Worm (Caenorhabditis elegans): ENCODE results near the gene sdz-12.
"Not testable (repeated sequence)": the region's sequence is repeated elsewhere in the genome, so short reads cannot be mapped to it uniquely, and the experiment has no call there.

The sdz-12 gene

DNA sequence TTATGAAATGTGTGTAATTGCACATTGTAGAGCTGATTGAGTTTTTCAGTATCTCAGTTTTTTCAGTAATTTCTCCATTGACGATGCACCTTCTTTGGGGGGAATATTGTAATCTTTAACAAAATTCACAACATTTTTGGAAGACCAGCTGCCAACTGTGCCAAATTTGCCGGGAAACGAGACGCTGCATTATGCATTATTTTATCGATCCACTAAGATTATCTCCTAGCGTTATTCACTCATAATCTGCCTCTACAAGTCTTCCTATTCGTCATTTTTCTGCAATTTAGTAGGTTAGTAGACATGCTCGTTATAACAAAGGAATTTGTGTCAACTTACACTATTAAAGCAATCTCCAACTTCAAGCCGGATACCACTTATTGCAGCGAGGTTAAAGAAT lies at the start of gene sdz-12, which contains the start of gene bath-31:
Gene sdz-12 (minus strand): TSS at position 101 of the 400 bp plus-strand sequence.
Gene bath-31 (plus strand): TSS at position 251 of the 400 bp plus-strand sequence.
- TF ChIP-seq W03F9.2 (tag; optimal IDR thresholded peaks at IDR 0.05) (no peak), dao-5 (tag; optimal IDR thresholded peaks at IDR 0.05) (no peak), him-1 (tag; optimal IDR thresholded peaks at IDR 0.05) (no peak)

DNA sequence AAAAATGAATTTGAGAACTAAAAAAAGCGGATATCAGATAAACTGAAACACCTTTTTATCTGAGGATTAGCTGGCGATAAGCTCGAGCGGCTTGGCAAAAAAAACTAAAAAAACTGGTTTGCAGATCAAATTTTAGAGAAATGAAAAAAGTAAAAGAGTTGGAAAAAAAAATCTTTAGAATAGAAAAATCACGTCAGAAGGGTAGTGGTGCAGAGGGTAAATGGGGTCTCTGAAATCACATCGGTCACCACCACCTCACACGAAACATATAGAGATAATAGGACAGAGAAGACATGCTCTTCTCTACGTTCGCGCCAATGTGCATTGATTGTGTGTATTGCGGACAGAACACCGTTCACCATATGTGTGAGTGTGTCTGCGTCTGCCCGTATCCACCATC lies 49.6 kb upstream of the sdz-12 start:
- TF ChIP-seq W03F9.2 (tag; optimal IDR thresholded peaks at IDR 0.05): no peak
- TF ChIP-seq dao-5 (tag; optimal IDR thresholded peaks at IDR 0.05): no peak
- TF ChIP-seq him-1 (tag; optimal IDR thresholded peaks at IDR 0.05): no peak

DNA sequence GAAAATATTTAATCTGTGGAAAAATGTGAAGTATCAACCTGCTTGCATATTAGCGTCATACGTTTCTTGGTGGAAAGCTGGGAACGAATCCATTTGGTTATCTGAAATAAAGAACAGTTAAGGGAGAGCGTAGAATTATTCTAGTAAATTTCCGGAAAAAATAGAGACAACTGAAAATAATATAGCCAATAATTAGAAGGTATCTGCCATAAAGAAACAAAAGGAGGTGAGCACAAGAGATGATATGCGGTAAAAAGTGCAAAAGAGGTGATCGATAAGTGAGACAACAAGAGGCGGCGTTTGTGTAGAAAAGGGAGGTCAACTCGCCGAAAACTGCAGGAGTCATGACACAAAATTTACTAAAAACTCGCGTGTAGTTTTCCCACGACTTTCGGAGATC lies 47.8 kb upstream of the sdz-12 start, which contains the start of gene T24E12.11:
Gene T24E12.11 (minus strand): TSS at position 101 of the 400 bp plus-strand sequence.
- TF ChIP-seq him-1 (tag; optimal IDR thresholded peaks at IDR 0.05): no peak
- no peak for TF ChIP-seq dao-5 (tag; optimal IDR thresholded peaks at IDR 0.05)
- no peak for TF ChIP-seq W03F9.2 (tag; optimal IDR thresholded peaks at IDR 0.05)

DNA sequence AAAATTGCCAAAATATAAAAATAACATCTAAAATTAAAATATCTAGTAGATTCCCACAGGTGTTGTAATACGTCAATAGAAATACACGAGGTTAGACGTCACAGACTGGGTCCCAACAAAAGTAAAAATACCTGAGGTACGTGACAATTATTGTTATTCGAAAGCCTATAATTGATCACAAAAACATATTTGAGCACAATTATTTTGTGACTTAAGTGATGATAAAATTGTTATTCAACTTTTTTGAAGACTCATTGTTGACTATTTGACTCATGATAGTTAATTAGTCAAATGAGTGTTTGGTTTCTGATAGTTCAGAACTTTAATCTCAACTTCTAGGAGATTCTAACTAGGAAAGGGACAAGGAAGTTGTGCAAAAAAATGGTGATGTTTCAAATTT lies 46.2 kb upstream of the sdz-12 start:
- no peak for TF ChIP-seq him-1 (tag; optimal IDR thresholded peaks at IDR 0.05)
- no peak for TF ChIP-seq dao-5 (tag; optimal IDR thresholded peaks at IDR 0.05)
- TF ChIP-seq W03F9.2 (tag; optimal IDR thresholded peaks at IDR 0.05): no peak

DNA sequence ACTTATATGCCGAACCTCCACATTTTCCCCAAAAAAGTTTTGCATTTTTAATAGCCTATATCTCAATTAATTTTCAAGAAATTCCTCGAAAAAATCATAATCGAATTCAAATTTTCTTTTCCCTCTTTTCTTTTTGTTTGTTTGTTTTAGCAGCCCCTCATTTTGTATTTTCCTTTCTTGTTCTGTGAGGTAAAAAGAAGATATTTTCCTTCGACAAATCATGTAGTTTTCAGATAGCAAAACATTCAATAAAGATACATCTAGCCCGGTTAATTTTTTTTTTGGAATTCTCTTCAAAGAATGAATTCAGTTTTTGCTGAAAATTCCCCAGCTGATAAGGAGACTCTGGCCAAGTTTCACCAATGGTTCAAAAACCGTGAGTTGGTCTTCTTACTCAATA lies 44.1 kb upstream of the sdz-12 start, which contains the start of gene T24E12.3:
Gene T24E12.3 (plus strand): TSS at position 301 of the 400 bp plus-strand sequence.
- no peak for TF ChIP-seq dao-5 (tag; optimal IDR thresholded peaks at IDR 0.05)
- no peak for TF ChIP-seq him-1 (tag; optimal IDR thresholded peaks at IDR 0.05)
- no peak for TF ChIP-seq W03F9.2 (tag; optimal IDR thresholded peaks at IDR 0.05)

DNA sequence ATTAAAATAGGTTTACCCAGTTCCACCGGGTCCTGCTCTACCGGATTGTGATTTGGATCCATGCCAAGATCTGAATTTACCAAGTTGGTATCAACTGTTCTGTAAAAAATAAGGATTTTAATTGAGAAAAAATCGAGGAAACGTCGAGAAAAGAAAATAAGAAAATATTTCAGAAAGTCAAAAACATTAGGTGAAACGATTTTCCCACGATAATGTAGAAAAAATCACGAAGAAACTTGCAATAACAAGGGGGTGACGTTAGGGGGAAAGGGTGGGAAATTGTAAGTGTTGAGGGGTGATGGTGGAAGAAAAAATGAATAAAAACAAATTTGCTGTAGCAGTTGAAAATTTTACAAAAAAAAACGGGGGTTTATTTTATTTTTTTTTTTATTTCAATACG lies 41.5 kb upstream of the sdz-12 start, which contains the start of gene T24E12.10:
Gene T24E12.10 (minus strand): TSS at position 101 of the 400 bp plus-strand sequence.
- TF ChIP-seq W03F9.2 (tag; optimal IDR thresholded peaks at IDR 0.05) (no peak), him-1 (tag; optimal IDR thresholded peaks at IDR 0.05) (no peak), dao-5 (tag; optimal IDR thresholded peaks at IDR 0.05) (no peak)

DNA sequence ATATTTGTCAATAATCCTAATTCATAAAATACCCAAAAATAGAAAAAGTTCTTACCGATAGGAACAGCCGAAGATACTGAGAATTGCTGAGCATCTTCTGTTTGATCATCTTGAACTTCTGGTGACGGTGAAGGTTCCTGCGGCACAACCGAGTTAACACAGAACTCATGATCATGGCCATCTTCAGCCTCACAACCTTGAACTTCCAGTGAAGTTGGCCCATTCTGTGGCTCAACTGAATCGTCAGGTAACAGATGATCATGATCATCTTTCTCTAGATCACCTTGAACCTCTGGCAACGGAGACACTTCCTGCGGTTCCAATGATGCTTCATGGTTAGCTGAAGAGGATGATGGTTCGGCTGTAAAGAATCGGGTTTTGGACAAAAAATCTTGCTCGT lies 40.0 kb upstream of the sdz-12 start:
- no peak for TF ChIP-seq W03F9.2 (tag; optimal IDR thresholded peaks at IDR 0.05)
- no peak for TF ChIP-seq dao-5 (tag; optimal IDR thresholded peaks at IDR 0.05)
- no peak for TF ChIP-seq him-1 (tag; optimal IDR thresholded peaks at IDR 0.05)

DNA sequence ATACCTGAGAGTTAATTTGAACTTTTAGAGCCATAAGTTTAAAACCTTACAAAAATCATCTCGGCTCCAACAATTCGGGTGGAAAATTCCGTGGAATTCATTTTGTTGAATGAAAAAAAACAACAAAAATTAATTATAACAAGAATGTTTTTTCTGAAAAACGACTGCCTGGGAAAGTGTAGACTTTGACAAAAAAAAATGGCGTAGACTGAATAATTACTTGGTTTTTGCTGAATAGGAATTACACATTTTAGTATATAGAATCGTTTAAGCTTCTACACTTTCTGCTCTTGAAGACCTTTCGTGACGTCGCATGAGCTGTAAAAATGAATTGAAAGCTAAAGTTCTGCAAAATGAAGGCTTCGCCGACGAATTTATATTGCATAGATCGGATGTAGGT lies 32.9 kb upstream of the sdz-12 start, which contains the start of gene srx-112:
Gene srx-112 (minus strand): TSS at position 101 of the 400 bp plus-strand sequence.
- no peak for TF ChIP-seq dao-5 (tag; optimal IDR thresholded peaks at IDR 0.05)
- no peak for TF ChIP-seq him-1 (tag; optimal IDR thresholded peaks at IDR 0.05)
- TF ChIP-seq W03F9.2 (tag; optimal IDR thresholded peaks at IDR 0.05): no peak

DNA sequence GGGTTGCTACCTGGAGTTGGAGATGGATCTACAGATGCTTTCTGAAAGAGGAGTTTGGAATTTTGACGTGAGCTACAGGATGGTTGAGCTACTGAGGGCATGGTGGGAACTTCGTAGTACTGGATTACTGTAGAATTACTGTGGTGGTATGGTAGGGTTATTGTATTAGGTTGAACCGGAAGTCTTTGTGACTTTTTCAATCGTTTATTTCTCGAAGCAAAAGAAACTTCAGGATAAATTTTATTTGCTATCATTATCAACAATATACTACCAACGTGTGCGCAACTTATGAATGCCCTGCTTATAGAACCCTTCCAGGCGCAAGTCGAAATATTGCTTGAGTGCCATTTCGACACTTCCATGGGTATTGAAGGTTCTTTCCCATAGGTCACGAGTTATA lies 30.0 kb upstream of the sdz-12 start, which contains the start of gene T24E12.6:
Gene T24E12.6 (minus strand): TSS at position 101 of the 400 bp plus-strand sequence.
- TF ChIP-seq W03F9.2, him-1, dao-5 (tag; optimal IDR thresholded peaks at IDR 0.05): not testable (repeated sequence)

DNA sequence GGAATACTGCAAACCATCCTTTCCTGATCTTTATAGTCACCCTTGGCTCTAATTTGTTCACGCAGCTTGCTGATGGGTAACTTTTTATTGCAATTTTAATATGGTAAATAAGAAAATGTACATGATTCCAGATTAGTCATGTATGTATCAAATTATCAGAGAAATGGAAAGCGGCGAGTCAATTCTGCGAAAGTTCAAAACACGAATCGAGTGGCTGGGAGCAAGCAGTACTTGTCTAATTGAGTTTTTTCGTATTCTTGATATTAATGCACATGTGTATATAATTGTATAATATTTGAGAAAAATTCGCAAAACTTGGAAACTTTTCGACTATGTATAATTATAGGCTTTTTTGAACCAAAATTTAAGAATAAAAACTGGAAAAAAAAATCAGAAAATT lies 27.4 kb upstream of the sdz-12 start, which contains the start of gene T24E12.12:
Gene T24E12.12 (plus strand): TSS at position 281 of the 400 bp plus-strand sequence.
- no peak for TF ChIP-seq W03F9.2 (tag; optimal IDR thresholded peaks at IDR 0.05)
- no peak for TF ChIP-seq him-1 (tag; optimal IDR thresholded peaks at IDR 0.05)
- no peak for TF ChIP-seq dao-5 (tag; optimal IDR thresholded peaks at IDR 0.05)

DNA sequence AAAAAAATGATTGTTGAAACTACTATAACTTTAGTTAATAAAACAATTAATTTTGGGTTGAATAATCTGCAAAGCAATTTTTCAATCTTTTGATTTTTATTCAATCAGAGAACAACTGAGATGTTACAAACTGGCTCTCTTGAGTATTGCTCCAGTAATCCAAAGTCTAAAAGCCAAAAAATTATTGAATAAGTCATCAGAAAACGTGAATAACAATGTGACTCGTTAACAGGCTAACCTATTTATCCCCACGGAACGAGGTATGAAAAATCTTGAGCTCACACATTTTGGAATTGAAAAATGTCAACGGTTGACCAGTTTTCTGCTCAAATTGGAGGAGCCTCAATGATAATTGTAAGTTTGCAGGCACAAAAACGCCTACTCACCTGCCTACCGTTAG lies 25.9 kb upstream of the sdz-12 start, which contains the start of gene srx-111:
Gene srx-111 (plus strand): TSS at position 301 of the 400 bp plus-strand sequence.
- no peak for TF ChIP-seq dao-5 (tag; optimal IDR thresholded peaks at IDR 0.05)
- no peak for TF ChIP-seq him-1 (tag; optimal IDR thresholded peaks at IDR 0.05)
- TF ChIP-seq W03F9.2 (tag; optimal IDR thresholded peaks at IDR 0.05): no peak

DNA sequence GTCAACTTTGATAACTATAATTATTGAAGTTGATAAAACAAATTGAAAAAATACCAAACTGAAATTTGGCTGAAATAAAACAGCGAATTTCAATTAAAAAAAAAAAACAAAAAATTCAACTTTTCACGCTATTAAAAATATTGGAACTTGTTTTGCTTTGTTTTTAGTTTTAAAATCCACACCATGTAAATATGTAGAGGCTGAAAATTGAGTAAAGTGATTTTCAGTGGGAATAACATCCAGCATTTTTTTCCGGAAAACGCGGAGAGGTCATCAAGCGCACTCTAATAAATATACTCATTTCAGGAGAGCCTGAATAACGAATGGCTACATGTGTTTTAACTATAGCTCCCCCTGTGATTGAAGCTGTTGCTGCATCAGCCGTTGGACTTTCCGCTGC lies 22.0 kb upstream of the sdz-12 start, which contains the start of gene rcd-1:
Gene rcd-1 (plus strand): TSS at position 301 of the 400 bp plus-strand sequence.
- TF ChIP-seq him-1 (tag; optimal IDR thresholded peaks at IDR 0.05): no peak
- no peak for TF ChIP-seq W03F9.2 (tag; optimal IDR thresholded peaks at IDR 0.05)
- no peak for TF ChIP-seq dao-5 (tag; optimal IDR thresholded peaks at IDR 0.05)

DNA sequence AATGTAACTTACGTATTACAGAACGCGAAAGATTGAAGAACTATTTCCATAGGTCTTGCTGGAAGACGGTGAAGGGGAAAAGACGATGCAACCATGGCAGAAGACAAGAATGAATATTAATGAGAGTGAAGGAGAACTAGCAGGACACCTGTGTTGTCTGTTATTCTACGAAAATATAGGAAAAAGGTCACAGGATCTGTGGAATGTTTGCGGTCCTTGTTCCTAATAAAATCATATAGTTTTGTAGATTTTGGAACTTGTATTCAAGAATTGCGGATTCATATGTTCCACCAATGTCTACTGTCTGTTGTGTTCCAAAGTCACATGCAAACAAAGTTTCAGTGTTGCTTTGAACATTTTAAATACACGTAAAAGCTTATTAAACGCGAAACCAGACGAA lies 20.6 kb upstream of the sdz-12 start, which contains the start of gene sdz-11:
Gene sdz-11 (minus strand): TSS at position 101 of the 400 bp plus-strand sequence.
- TF ChIP-seq him-1 (tag; optimal IDR thresholded peaks at IDR 0.05): no peak
- TF ChIP-seq dao-5 (tag; optimal IDR thresholded peaks at IDR 0.05): no peak
- TF ChIP-seq W03F9.2 (tag; optimal IDR thresholded peaks at IDR 0.05): no peak

DNA sequence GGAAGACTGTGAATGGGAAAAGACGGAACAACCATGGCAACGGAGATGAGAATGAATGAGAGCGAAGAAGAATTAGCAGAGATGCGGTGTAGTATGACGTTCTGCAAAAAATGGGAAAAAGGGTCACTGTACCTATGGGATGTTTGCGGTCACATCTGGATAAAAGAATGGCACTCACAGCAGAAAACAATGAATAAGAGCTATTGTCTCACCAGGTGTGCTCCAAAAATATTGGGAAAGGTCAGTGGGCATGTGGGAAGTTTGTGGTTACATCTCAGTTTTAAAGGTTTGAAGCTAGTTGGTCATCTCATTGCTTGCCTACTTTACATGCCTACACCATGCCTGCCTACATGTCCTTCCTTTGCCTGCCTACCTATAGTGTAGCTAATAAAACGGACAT lies 19.1 kb upstream of the sdz-12 start, which contains the start of gene fbxb-91:
Gene fbxb-91 (minus strand): TSS at position 101 of the 400 bp plus-strand sequence.
- no peak for TF ChIP-seq him-1 (tag; optimal IDR thresholded peaks at IDR 0.05)
- TF ChIP-seq W03F9.2 (tag; optimal IDR thresholded peaks at IDR 0.05): no peak
- TF ChIP-seq dao-5 (tag; optimal IDR thresholded peaks at IDR 0.05): no peak
